Fruit fly (Drosophila melanogaster): ENCODE measurements around the gene Sec61gamma.

DNA sequence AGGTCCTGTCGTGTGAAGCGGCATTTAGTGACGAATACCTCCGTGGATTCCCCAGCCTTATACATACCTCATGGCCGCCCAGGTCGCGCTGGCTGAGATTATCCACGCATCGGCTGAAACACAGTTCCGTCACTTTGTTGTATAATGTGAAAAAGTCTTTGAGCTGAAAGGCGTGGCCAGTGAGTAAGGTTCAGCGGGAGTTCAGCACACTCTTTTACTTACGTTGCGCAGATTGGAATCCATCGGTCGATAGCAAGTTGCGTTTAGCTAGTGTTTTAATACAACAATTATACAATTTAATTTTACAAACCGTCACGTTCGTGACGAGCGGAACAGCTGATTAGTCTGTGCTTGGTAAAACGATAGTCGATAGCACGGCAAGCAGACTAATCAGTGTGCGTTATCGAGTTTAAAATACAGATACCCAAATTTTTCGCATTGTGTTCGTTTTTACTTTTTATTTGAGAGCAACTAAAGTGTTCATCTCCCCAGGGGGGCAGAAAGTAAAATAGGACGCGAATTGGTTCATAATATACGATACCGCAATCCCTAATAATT is 24.9 kb upstream of the Sec61gamma start, which contains the start of the genes Pstk and Tim9b:
- TF ChIP-seq Opbp (GFP tag; IDR thresholded peaks at IDR 0.05; ENCODE audit: partially characterized antibody) (peak; percentile 59; the same call in 2 of the 3 replicates), lola (GFP tag; optimal IDR thresholded peaks at IDR 0.05) (no peak), Ets97D (GFP tag; optimal IDR thresholded peaks at IDR 0.05) (no peak), pzg (GFP tag; optimal IDR thresholded peaks at IDR 0.05) (peak; percentile 38), Dp (GFP tag; optimal IDR thresholded peaks at IDR 0.05) (peak; percentile 77), pb (GFP tag; optimal IDR thresholded peaks at IDR 0.05) (no peak)

All from whole organism, embryonic.